Worm (Caenorhabditis elegans) whole organism, early embryonic: ENCODE data around the gene C13C4.8.

Experiments used
- B0310.2 ChIP-seq: sonication (generic microtip); optimal IDR thresholded peaks from 2 replicates; lab custom pipeline; 2016; ENCODE audit warnings: mild to moderate bottlenecking, missing genetic modification characterization, missing compliant biosample characterization
- F13C5.2 ChIP-seq: sonication (generic microtip); optimal IDR thresholded peaks from 2 replicates; lab custom pipeline; 2017; ENCODE audit warnings: mild to moderate bottlenecking, missing genetic modification characterization, inconsistent platforms, missing compliant biosample characterization
- aly-1 ChIP-seq: sonication (generic microtip); optimal IDR thresholded peaks from 2 replicates; lab custom pipeline; 2016; ENCODE audit warnings: missing genetic modification characterization, missing compliant biosample characterization
- ama-1 ChIP-seq: fragments of 150-350 bp; optimal IDR thresholded peaks from 2 replicates; lab custom pipeline; 2014
- ceh-13 ChIP-seq: fragments of 200-800 bp; sonication (Bioruptor generic); optimal IDR thresholded peaks from 2 replicates; lab custom pipeline; 2018; ENCODE audit warnings: mild to moderate bottlenecking, missing genetic modification characterization, missing compliant biosample characterization
- ceh-36 ChIP-seq: sonication (generic microtip); optimal IDR thresholded peaks from 2 replicates; lab custom pipeline; 2016; ENCODE audit warnings: missing genetic modification characterization, inconsistent platforms, missing compliant biosample characterization
- ets-7 ChIP-seq: sonication (generic microtip); optimal IDR thresholded peaks from 2 replicates; lab custom pipeline; 2016; ENCODE audit warnings: missing genotype, missing genetic modification characterization, missing compliant biosample characterization
- flt-1 ChIP-seq: fragments of 200-800 bp; sonication (Bioruptor generic); IDR thresholded peaks from 2 replicates; pipeline ENCODE4 v1.3.6; 2022; ENCODE audit warnings: missing genetic modification characterization, missing compliant biosample characterization
- hmbx-1 ChIP-seq: sonication (generic microtip); optimal IDR thresholded peaks from 2 replicates; lab custom pipeline; 2016; ENCODE audit warnings: mild to moderate bottlenecking, missing genetic modification characterization, missing compliant biosample characterization
- hmg-4 ChIP-seq: fragments of 200-800 bp; sonication (Bioruptor generic); optimal IDR thresholded peaks from 2 replicates; lab custom pipeline; 2018; ENCODE audit warnings: mild to moderate bottlenecking, missing genetic modification characterization, missing compliant biosample characterization
- hnd-1 ChIP-seq: sonication (generic microtip); optimal IDR thresholded peaks from 2 replicates; lab custom pipeline; 2016; ENCODE audit warnings: missing genetic modification characterization, missing compliant biosample characterization
- pes-1 ChIP-seq: fragments of 200-800 bp; sonication (Bioruptor generic); IDR thresholded peaks from 2 replicates; pipeline ENCODE4 v1.3.6; 2022; ENCODE audit warnings: missing genetic modification reagents, missing genetic modification characterization, missing compliant biosample characterization
- scrt-1 ChIP-seq: fragments of 200-800 bp; sonication (Bioruptor generic); IDR thresholded peaks from 2 replicates; pipeline ENCODE4 v1.3.6; 2022; ENCODE audit warnings: missing genetic modification characterization, missing compliant biosample characterization
- sea-1 ChIP-seq: fragments of 200-800 bp; sonication (Bioruptor generic); conservative IDR thresholded peaks from 2 replicates; pipeline ENCODE4 v1.3.6; 2022; ENCODE audit warnings: missing genetic modification characterization, missing compliant biosample characterization
- tbx-11 ChIP-seq: fragments of 200-800 bp; sonication (Bioruptor generic); IDR thresholded peaks from 2 replicates; pipeline ENCODE4 v1.3.6; 2022; ENCODE audit warnings: missing genetic modification characterization, missing compliant biosample characterization
- tbx-37 ChIP-seq: fragments of 200-800 bp; sonication (Bioruptor generic); conservative IDR thresholded peaks from 2 replicates; pipeline ENCODE4 v1.3.6; 2022; ENCODE audit warnings: missing genetic modification reagents, missing genetic modification characterization, missing compliant biosample characterization
- tra-4 ChIP-seq: sonication (generic microtip); optimal IDR thresholded peaks from 2 replicates; lab custom pipeline; 2017; ENCODE audit warnings: missing genetic modification characterization, missing compliant biosample characterization

Gene C13C4.8

ce11 chrV:12150607-12151006 lies 32.8 kb downstream of the C13C4.8 start, which contains the start of gene che-11:
TSS of gene che-11 (minus strand) at chrV:12150707.
- TF ChIP-seq ceh-36 (tag; lab: Kevin White, UChicago) (no peak), tbx-11 (GFP tag; lab: Robert Waterston, UW) (no peak), ama-1 (no peak), ets-7 (tag; lab: Kevin White, UChicago) (no peak), hnd-1 (no peak), sea-1 (no peak), pes-1 (GFP tag; lab: Robert Waterston, UW) (no peak), aly-1 (tag; lab: Kevin White, UChicago) (no peak), ceh-13 (GFP tag; lab: Kevin White, UChicago) (no peak), F13C5.2 (tag; lab: Kevin White, UChicago) (no peak), hmg-4 (no peak), flt-1 (GFP tag; lab: Robert Waterston, UW) (no peak), scrt-1 (no peak), B0310.2 (no peak)

ce11 chrV:12152857-12153256 lies 35.1 kb downstream of the C13C4.8 start, which contains the start of gene C27A7.8:
TSS of gene C27A7.8 (plus strand) at chrV:12153157.
- TF ChIP-seq hmg-4: no peak
- TF ChIP-seq ets-7 (tag; lab: Kevin White, UChicago): no peak
- TF ChIP-seq aly-1 (tag; lab: Kevin White, UChicago): no peak
- no peak for TF ChIP-seq tra-4 (tag; lab: Kevin White, UChicago)
- TF ChIP-seq ama-1: no peak
- TF ChIP-seq ceh-13 (GFP tag; lab: Kevin White, UChicago): no peak
- no peak for TF ChIP-seq pes-1 (GFP tag; lab: Robert Waterston, UW)
- no peak for TF ChIP-seq F13C5.2 (tag; lab: Kevin White, UChicago)
- TF ChIP-seq hmbx-1 (tag; lab: Kevin White, UChicago): no peak
- no peak for TF ChIP-seq hnd-1
- TF ChIP-seq B0310.2: no peak

ce11 chrV:12153784-12154183 lies 36.0 kb downstream of the C13C4.8 start:
- no peak for TF ChIP-seq aly-1 (tag; lab: Kevin White, UChicago)
- TF ChIP-seq ets-7 (tag; lab: Kevin White, UChicago): no peak

- no peak for TF ChIP-seq aly-1 (tag; lab: Kevin White, UChicago)
These were observed 36.8 kb downstream of the C13C4.8 start, which contains the start of gene C27A7.9 for ce11 chrV:12154554-12154953. TSS of gene C27A7.9 (minus strand) at chrV:12154654.

- TF ChIP-seq pes-1 (GFP tag; lab: Robert Waterston, UW) (no peak), sea-1 (no peak), ama-1 (no peak), ets-7 (tag; lab: Kevin White, UChicago) (no peak), flt-1 (GFP tag; lab: Robert Waterston, UW) (no peak), hnd-1 (no peak), hmbx-1 (tag; lab: Kevin White, UChicago) (no peak), scrt-1 (no peak), B0310.2 (no peak), ceh-13 (GFP tag; lab: Kevin White, UChicago) (no peak), hmg-4 (no peak), tbx-11 (GFP tag; lab: Robert Waterston, UW) (no peak), tbx-37 (GFP tag; lab: Robert Waterston, UW) (no peak), F13C5.2 (tag; lab: Kevin White, UChicago) (no peak), tra-4 (tag; lab: Kevin White, UChicago) (no peak), ceh-36 (tag; lab: Kevin White, UChicago) (no peak), aly-1 (tag; lab: Kevin White, UChicago) (no peak)
These were observed 40.6 kb downstream of the C13C4.8 start for ce11 chrV:12158377-12158776.

- TF ChIP-seq sea-1: no peak
- no peak for TF ChIP-seq hmbx-1 (tag; lab: Kevin White, UChicago)
- TF ChIP-seq tbx-11 (GFP tag; lab: Robert Waterston, UW): no peak
- no peak for TF ChIP-seq tbx-37 (GFP tag; lab: Robert Waterston, UW)
These were observed 42.2 kb downstream of the C13C4.8 start for ce11 chrV:12159975-12160374.

ce11 chrV:12161157-12161556 lies 43.4 kb downstream of the C13C4.8 start:
- TF ChIP-seq F13C5.2 (tag; lab: Kevin White, UChicago) (no peak), ceh-13 (GFP tag; lab: Kevin White, UChicago) (no peak)

ce11 chrV:12162220-12162619 lies 44.4 kb downstream of the C13C4.8 start, which contains the start of gene C27A7.5:
TSS of gene C27A7.5 (minus strand) at chrV:12162320.
- no peak for TF ChIP-seq ama-1
- TF ChIP-seq tbx-37 (GFP tag; lab: Robert Waterston, UW): no peak
- no peak for TF ChIP-seq tbx-11 (GFP tag; lab: Robert Waterston, UW)
- TF ChIP-seq scrt-1: no peak
- TF ChIP-seq hmbx-1 (tag; lab: Kevin White, UChicago): no peak
- TF ChIP-seq flt-1 (GFP tag; lab: Robert Waterston, UW): no peak
- TF ChIP-seq aly-1 (tag; lab: Kevin White, UChicago): no peak
- no peak for TF ChIP-seq sea-1

ce11 chrV:12162906-12163305 lies 45.1 kb downstream of the C13C4.8 start, which contains the start of gene srj-4:
TSS of gene srj-4 (plus strand) at chrV:12163206.
- no peak for TF ChIP-seq ceh-13 (GFP tag; lab: Kevin White, UChicago)
- no peak for TF ChIP-seq ets-7 (tag; lab: Kevin White, UChicago)
- no peak for TF ChIP-seq ceh-36 (tag; lab: Kevin White, UChicago)
- no peak for TF ChIP-seq hnd-1
- TF ChIP-seq ama-1: no peak
- TF ChIP-seq tbx-37 (GFP tag; lab: Robert Waterston, UW): no peak
- TF ChIP-seq scrt-1: no peak
